Worm (Caenorhabditis elegans): ENCODE measurements around the gene F46C3.2.
"Not testable (repeated sequence)": the region's sequence is repeated elsewhere in the genome, so short reads cannot be mapped to it uniquely, and the experiment has no call there.

Gene F46C3.2

ce11 chrX:11446535-11446934 is 28.0 kb upstream of the F46C3.2 start, which contains the start of gene igeg-2:
TSS of gene igeg-2 (minus strand) at chrX:11446635.
- TF ChIP-seq W03F9.2 (tag; optimal IDR thresholded peaks at IDR 0.05) (no peak), him-1 (tag; optimal IDR thresholded peaks at IDR 0.05) (no peak), dao-5 (tag; optimal IDR thresholded peaks at IDR 0.05) (no peak)

ce11 chrX:11439740-11440139 is 21.2 kb upstream of the F46C3.2 start, which contains the start of gene F46C3.7:
TSS of gene F46C3.7 (plus strand) at chrX:11440040.
- TF ChIP-seq dao-5, him-1, W03F9.2 (tag; optimal IDR thresholded peaks at IDR 0.05): not testable (repeated sequence)

ce11 chrX:11437716-11438115 is 19.1 kb upstream of the F46C3.2 start:
- TF ChIP-seq him-1 (tag; optimal IDR thresholded peaks at IDR 0.05) (no peak), W03F9.2 (tag; optimal IDR thresholded peaks at IDR 0.05) (no peak), dao-5 (tag; optimal IDR thresholded peaks at IDR 0.05) (no peak)

- no peak for TF ChIP-seq dao-5 (tag; optimal IDR thresholded peaks at IDR 0.05)
- no peak for TF ChIP-seq W03F9.2 (tag; optimal IDR thresholded peaks at IDR 0.05)
These were observed 16.9 kb upstream of the F46C3.2 start for ce11 chrX:11435488-11435887.

ce11 chrX:11433488-11433887 is 14.9 kb upstream of the F46C3.2 start, which contains the start of gene hum-4:
TSS of gene hum-4 (minus strand) at chrX:11433588.
- TF ChIP-seq dao-5 (tag; optimal IDR thresholded peaks at IDR 0.05) = no peak

ce11 chrX:11427550-11427949 is 9.0 kb upstream of the F46C3.2 start:
- TF ChIP-seq him-1 (tag; optimal IDR thresholded peaks at IDR 0.05) = no peak

- TF ChIP-seq W03F9.2 (tag; optimal IDR thresholded peaks at IDR 0.05) = no peak
- no peak for TF ChIP-seq him-1 (tag; optimal IDR thresholded peaks at IDR 0.05)
- TF ChIP-seq dao-5 (tag; optimal IDR thresholded peaks at IDR 0.05) = no peak
These were observed 8.1 kb upstream of the F46C3.2 start for ce11 chrX:11426647-11427046.

- TF ChIP-seq W03F9.2 (tag; optimal IDR thresholded peaks at IDR 0.05) (no peak), him-1 (tag; optimal IDR thresholded peaks at IDR 0.05) (no peak), dao-5 (tag; optimal IDR thresholded peaks at IDR 0.05) (no peak)
These were observed 1.4 kb upstream of the F46C3.2 start, which contains the start of gene F46C3.6 for ce11 chrX:11419988-11420387. TSS of gene F46C3.6 (minus strand) at chrX:11420074.

ce11 chrX:11414837-11415550 is 3.6 kb downstream of the F46C3.2 start, which contains the start of gene pek-1:
TSS of gene pek-1 (minus strand) at chrX:11414887.
- TF ChIP-seq him-1 (tag; optimal IDR thresholded peaks at IDR 0.05) = no peak
- no peak for TF ChIP-seq dao-5 (tag; optimal IDR thresholded peaks at IDR 0.05)
- TF ChIP-seq W03F9.2 (tag; optimal IDR thresholded peaks at IDR 0.05) = no peak

- no peak for TF ChIP-seq W03F9.2 (tag; optimal IDR thresholded peaks at IDR 0.05)
- no peak for TF ChIP-seq him-1 (tag; optimal IDR thresholded peaks at IDR 0.05)
- no peak for TF ChIP-seq dao-5 (tag; optimal IDR thresholded peaks at IDR 0.05)
These were observed 6.9 kb downstream of the F46C3.2 start for ce11 chrX:11411675-11412074.

- TF ChIP-seq him-1 (tag; optimal IDR thresholded peaks at IDR 0.05) = no peak
- TF ChIP-seq W03F9.2 (tag; optimal IDR thresholded peaks at IDR 0.05) = peak; percentile 36
These were observed 9.1 kb downstream of the F46C3.2 start for ce11 chrX:11409457-11409856.

ce11 chrX:11407682-11408335 is 10.8 kb downstream of the F46C3.2 start, which contains the start of gene F08B12.4:
TSS of gene F08B12.4 (minus strand) at chrX:11407732.
- TF ChIP-seq dao-5 (tag; optimal IDR thresholded peaks at IDR 0.05) (no peak), W03F9.2 (tag; optimal IDR thresholded peaks at IDR 0.05) (no peak), him-1 (tag; optimal IDR thresholded peaks at IDR 0.05) (no peak)

- TF ChIP-seq him-1 (tag; optimal IDR thresholded peaks at IDR 0.05) (no peak), W03F9.2 (tag; optimal IDR thresholded peaks at IDR 0.05) (no peak), dao-5 (tag; optimal IDR thresholded peaks at IDR 0.05) (no peak)
These were observed 11.8 kb downstream of the F46C3.2 start for ce11 chrX:11406784-11407183.

ce11 chrX:11405908-11406307 is 12.7 kb downstream of the F46C3.2 start, which contains the start of gene slo-2:
TSS of gene slo-2 (minus strand) at chrX:11405931.
- TF ChIP-seq him-1 (tag; optimal IDR thresholded peaks at IDR 0.05) = no peak
